Fruit fly (Drosophila melanogaster) whole organism, embryonic: Measurements from ENCODE around the gene CG13928.

Experiments used
- B-H2 ChIP-seq: fragments of 200-800 bp; sonication (Bioruptor generic); optimal IDR thresholded peaks from 2 replicates; lab custom pipeline; 2018; ENCODE audit warnings: missing biosample characterization, mild to moderate bottlenecking, missing genetic modification characterization
- Bgb ChIP-seq: fragments of 200-800 bp; sonication (Bioruptor generic); IDR thresholded peaks from 2 replicates; pipeline ENCODE4 v1.3.6; 2022; ENCODE audit warnings: missing biosample characterization, missing genetic modification characterization; ENCODE audit not compliant: partially characterized antibody
- CG10321 ChIP-seq: fragments of 200-800 bp; sonication (Bioruptor generic); IDR thresholded peaks from 2 replicates; pipeline ENCODE4 v1.3.6; 2022; ENCODE audit warnings: missing biosample characterization, missing genetic modification characterization
- CG11695 ChIP-seq: fragments of 200-800 bp; sonication (Bioruptor generic); IDR thresholded peaks from 3 replicates; pipeline ENCODE4 v1.3.6; 2022; ENCODE audit warnings: missing biosample characterization, missing genetic modification characterization
- CG12744 ChIP-seq: fragments of 200-800 bp; sonication (Bioruptor generic); optimal IDR thresholded peaks from 2 replicates; lab custom pipeline; 2016; ENCODE audit warnings: missing biosample characterization, missing genetic modification characterization
- CG12942 ChIP-seq: fragments of 200-800 bp; sonication (Bioruptor generic); optimal IDR thresholded peaks from 3 replicates; lab custom pipeline; 2016; ENCODE audit warnings: missing biosample characterization, missing genetic modification characterization
- CG13424 ChIP-seq: fragments of 200-800 bp; sonication (Bioruptor generic); optimal IDR thresholded peaks from 2 replicates; lab custom pipeline; 2019; ENCODE audit warnings: missing biosample characterization, mild to moderate bottlenecking, missing genetic modification characterization, moderate library complexity
- CG15601 ChIP-seq: fragments of 200-800 bp; sonication (Bioruptor generic); optimal IDR thresholded peaks from 3 replicates; lab custom pipeline; 2019; ENCODE audit warnings: missing biosample characterization, mild to moderate bottlenecking, missing genetic modification characterization, moderate library complexity
- CG1647 ChIP-seq: fragments of 200-800 bp; sonication (Bioruptor generic); optimal IDR thresholded peaks from 3 replicates; lab custom pipeline; 2016; ENCODE audit warnings: missing biosample characterization, missing genetic modification characterization
- CG17802 ChIP-seq: fragments of 200-800 bp; sonication (Bioruptor generic); optimal IDR thresholded peaks from 2 replicates; lab custom pipeline; 2018; ENCODE audit warnings: missing biosample characterization, mild to moderate bottlenecking, missing genetic modification characterization, moderate library complexity
- CG17829 ChIP-seq: fragments of 200-800 bp; optimal IDR thresholded peaks from 2 replicates; lab custom pipeline; 2019; ENCODE audit warnings: missing biosample characterization, mild to moderate bottlenecking, missing genetic modification characterization, moderate library complexity
- CG17912 ChIP-seq: fragments of 200-800 bp; sonication (Bioruptor generic); optimal IDR thresholded peaks from 2 replicates; lab custom pipeline; 2018; ENCODE audit warnings: missing biosample characterization, mild to moderate bottlenecking, missing genetic modification characterization
- CG32532 ChIP-seq: fragments of 200-800 bp; sonication (Bioruptor generic); IDR thresholded peaks from 2 replicates; pipeline ENCODE4 v1.3.6; 2022; ENCODE audit warnings: missing biosample characterization, missing genetic modification characterization
- CG32767 ChIP-seq: fragments of 200-800 bp; sonication (Bioruptor generic); IDR thresholded peaks from 2 replicates; pipeline ENCODE4 v1.3.6; 2022; ENCODE audit warnings: missing biosample characterization, missing genetic modification characterization
- CG3281 ChIP-seq: fragments of 200-800 bp; sonication (Bioruptor generic); optimal IDR thresholded peaks from 3 replicates; lab custom pipeline; 2017; ENCODE audit warnings: missing biosample characterization, mild to moderate bottlenecking, missing genetic modification characterization
- CG4854 ChIP-seq: fragments of 200-800 bp; sonication (Bioruptor generic); optimal IDR thresholded peaks from 2 replicates; lab custom pipeline; 2016; ENCODE audit warnings: missing biosample characterization, missing genetic modification characterization, inconsistent platforms
- CG7963 ChIP-seq: fragments of 200-800 bp; sonication (Bioruptor generic); IDR thresholded peaks from 3 replicates; pipeline ENCODE4 v1.3.6; 2022; ENCODE audit warnings: missing biosample characterization, missing genetic modification characterization; ENCODE audit not compliant: partially characterized antibody
- CG9876 ChIP-seq: fragments of 200-800 bp; sonication (Bioruptor generic); optimal IDR thresholded peaks from 2 replicates; lab custom pipeline; 2016; ENCODE audit warnings: missing biosample characterization, missing genetic modification characterization
- E2f1 ChIP-seq: fragments of 200-800 bp; sonication (Bioruptor generic); IDR thresholded peaks from 2 replicates; pipeline ENCODE4 v1.3.6; 2022; ENCODE audit warnings: missing biosample characterization, missing genetic modification characterization
- Eip74EF ChIP-seq, 2 experiments: fragments of 200-800 bp in 1 of 2; fragments of >200 bp in 1 of 2; sonication (Bioruptor generic) in 1 of 2; optimal IDR thresholded peaks; 2 replicates each; lab custom pipeline; 2017 to 2019; ENCODE audit warnings: missing biosample characterization in 2 of 2, missing genetic modification characterization in 2 of 2, mild to moderate bottlenecking in 1 of 2, moderate library complexity in 1 of 2
- Fer3 ChIP-seq: fragments of 200-800 bp; sonication (Bioruptor generic); optimal IDR thresholded peaks from 2 replicates; lab custom pipeline; 2018; ENCODE audit warnings: missing biosample characterization, mild to moderate bottlenecking, missing genetic modification characterization, moderate library complexity
- Hr39 ChIP-seq: fragments of >200 bp; optimal IDR thresholded peaks from 2 replicates; lab custom pipeline; 2017
- Hsf ChIP-seq: fragments of 200-800 bp; sonication (Bioruptor generic); optimal IDR thresholded peaks from 3 replicates; lab custom pipeline; 2016; ENCODE audit warnings: missing biosample characterization, missing genetic modification characterization
- MESR4 ChIP-seq: fragments of 200-800 bp; sonication (Bioruptor generic); optimal IDR thresholded peaks from 2 replicates; lab custom pipeline; 2018; ENCODE audit warnings: missing biosample characterization, mild to moderate bottlenecking, missing genetic modification characterization, moderate library complexity
- Mes4 ChIP-seq: fragments of 200-800 bp; sonication (Bioruptor generic); optimal IDR thresholded peaks from 2 replicates; lab custom pipeline; 2016; ENCODE audit warnings: missing biosample characterization, missing genetic modification characterization
- Nf-YA ChIP-seq: fragments of 200-800 bp; sonication (Bioruptor generic); IDR thresholded peaks from 2 replicates; pipeline ENCODE4 v1.3.6; 2022; ENCODE audit warnings: missing biosample characterization, missing genetic modification characterization
- Rx ChIP-seq: fragments of 200-800 bp; sonication (Bioruptor generic); IDR thresholded peaks from 2 replicates; pipeline ENCODE4 v1.3.6; 2022; ENCODE audit warnings: missing biosample characterization, missing genetic modification characterization
- Scr ChIP-seq: fragments of 200-800 bp; sonication (Bioruptor generic); IDR thresholded peaks from 2 replicates; pipeline ENCODE4 v1.3.6; 2022; ENCODE audit warnings: missing biosample characterization, missing genetic modification characterization; ENCODE audit not compliant: partially characterized antibody
- Sry-δ ChIP-seq: fragments of 200-800 bp; sonication (Bioruptor generic); optimal IDR thresholded peaks from 2 replicates; lab custom pipeline; 2016; ENCODE audit warnings: missing biosample characterization, missing genetic modification characterization
- bigmax ChIP-seq: fragments of 200-800 bp; sonication (Bioruptor generic); optimal IDR thresholded peaks from 2 replicates; lab custom pipeline; 2018; ENCODE audit warnings: missing biosample characterization, mild to moderate bottlenecking, missing genetic modification characterization
- dpn ChIP-seq, 2 experiments: fragments of 200-800 bp; sonication (Bioruptor generic); optimal IDR thresholded peaks; 3 replicates each; lab custom pipeline; 2016; ENCODE audit warnings: missing biosample characterization in 2 of 2, missing genetic modification characterization in 2 of 2
- gcm2 ChIP-seq: fragments of 200-800 bp; sonication (Bioruptor generic); optimal IDR thresholded peaks from 2 replicates; lab custom pipeline; 2016; ENCODE audit warnings: missing biosample characterization, missing genetic modification characterization
- gfzf ChIP-seq: fragments of 200-800 bp; sonication (Bioruptor generic); optimal IDR thresholded peaks from 2 replicates; lab custom pipeline; 2016; ENCODE audit warnings: missing biosample characterization, mild to moderate bottlenecking, missing genetic modification characterization, moderate library complexity
- hb ChIP-seq: fragments of 200-800 bp; sonication (Bioruptor generic); IDR thresholded peaks from 3 replicates; pipeline ENCODE4 v1.3.6; 2022; ENCODE audit warnings: missing biosample characterization, missing genetic modification characterization; ENCODE audit not compliant: partially characterized antibody
- insv ChIP-seq, 2 experiments: fragments of 200-800 bp; sonication (Bioruptor generic); optimal IDR thresholded peaks; 3 replicates each; lab custom pipeline; 2016 to 2018; ENCODE audit warnings: missing biosample characterization in 2 of 2, missing genetic modification characterization in 2 of 2
- kay ChIP-seq: fragments of 200-800 bp; sonication (Bioruptor generic); optimal IDR thresholded peaks from 2 replicates; lab custom pipeline; 2016; ENCODE audit warnings: missing biosample characterization, missing genetic modification characterization
- lmd ChIP-seq: fragments of 200-800 bp; sonication (Bioruptor generic); IDR thresholded peaks from 2 replicates; pipeline ENCODE4 v1.3.6; 2022; ENCODE audit warnings: missing biosample characterization, missing genetic modification characterization
- nmo ChIP-seq: fragments of 200-800 bp; sonication (Bioruptor generic); optimal IDR thresholded peaks from 2 replicates; lab custom pipeline; 2018; ENCODE audit warnings: missing biosample characterization, mild to moderate bottlenecking, missing genetic modification characterization, moderate library complexity
- org-1 ChIP-seq: fragments of 200-800 bp; sonication (Bioruptor generic); optimal IDR thresholded peaks from 2 replicates; lab custom pipeline; 2017; ENCODE audit warnings: missing biosample characterization, missing genetic modification characterization
- p53 ChIP-seq: fragments of 200-800 bp; sonication (Bioruptor generic); optimal IDR thresholded peaks from 2 replicates; lab custom pipeline; 2016; ENCODE audit warnings: missing biosample characterization, missing genetic modification characterization
- peb ChIP-seq: fragments of 200-800 bp; sonication (Bioruptor generic); IDR thresholded peaks from 2 replicates; pipeline ENCODE4 v1.3.6; 2022; ENCODE audit warnings: missing biosample characterization, missing genetic modification characterization
- pfk ChIP-seq: fragments of 200-800 bp; sonication (Bioruptor generic); optimal IDR thresholded peaks from 2 replicates; lab custom pipeline; 2018; ENCODE audit warnings: missing biosample characterization, mild to moderate bottlenecking, missing genetic modification characterization, moderate library complexity
- phol ChIP-seq: fragments of 200-800 bp; sonication (Bioruptor generic); optimal IDR thresholded peaks from 3 replicates; lab custom pipeline; 2018; ENCODE audit warnings: missing biosample characterization, mild to moderate bottlenecking, missing genetic modification characterization, moderate library complexity
- rib ChIP-seq: fragments of 200-800 bp; sonication (Bioruptor generic); IDR thresholded peaks from 2 replicates; pipeline ENCODE4 v1.3.6; 2022; ENCODE audit warnings: missing biosample characterization, missing genetic modification characterization
- scrt ChIP-seq: fragments of 200-800 bp; sonication (Bioruptor generic); optimal IDR thresholded peaks from 2 replicates; lab custom pipeline; 2018; ENCODE audit warnings: missing biosample characterization, mild to moderate bottlenecking, missing genetic modification characterization, moderate library complexity
- sisA ChIP-seq: fragments of 200-800 bp; sonication (Bioruptor generic); IDR thresholded peaks from 2 replicates; pipeline ENCODE4 v1.3.6; 2022; ENCODE audit warnings: missing biosample characterization, missing genetic modification characterization
- sob ChIP-seq: fragments of 200-800 bp; sonication (Bioruptor generic); IDR thresholded peaks from 2 replicates; pipeline ENCODE4 v1.3.6; 2022; ENCODE audit warnings: missing biosample characterization, missing genetic modification characterization
- unpg ChIP-seq: fragments of 200-800 bp; sonication (Bioruptor generic); optimal IDR thresholded peaks from 3 replicates; lab custom pipeline; 2018; ENCODE audit warnings: missing biosample characterization, mild to moderate bottlenecking, missing genetic modification characterization, moderate library complexity
- yki ChIP-seq: fragments of >200 bp; optimal IDR thresholded peaks from 3 replicates; lab custom pipeline; 2018
- zf30C ChIP-seq: fragments of 200-800 bp; sonication (Bioruptor generic); optimal IDR thresholded peaks from 3 replicates; lab custom pipeline; 2018; ENCODE audit warnings: missing biosample characterization, mild to moderate bottlenecking, missing genetic modification characterization

Gene CG13928

DNA sequence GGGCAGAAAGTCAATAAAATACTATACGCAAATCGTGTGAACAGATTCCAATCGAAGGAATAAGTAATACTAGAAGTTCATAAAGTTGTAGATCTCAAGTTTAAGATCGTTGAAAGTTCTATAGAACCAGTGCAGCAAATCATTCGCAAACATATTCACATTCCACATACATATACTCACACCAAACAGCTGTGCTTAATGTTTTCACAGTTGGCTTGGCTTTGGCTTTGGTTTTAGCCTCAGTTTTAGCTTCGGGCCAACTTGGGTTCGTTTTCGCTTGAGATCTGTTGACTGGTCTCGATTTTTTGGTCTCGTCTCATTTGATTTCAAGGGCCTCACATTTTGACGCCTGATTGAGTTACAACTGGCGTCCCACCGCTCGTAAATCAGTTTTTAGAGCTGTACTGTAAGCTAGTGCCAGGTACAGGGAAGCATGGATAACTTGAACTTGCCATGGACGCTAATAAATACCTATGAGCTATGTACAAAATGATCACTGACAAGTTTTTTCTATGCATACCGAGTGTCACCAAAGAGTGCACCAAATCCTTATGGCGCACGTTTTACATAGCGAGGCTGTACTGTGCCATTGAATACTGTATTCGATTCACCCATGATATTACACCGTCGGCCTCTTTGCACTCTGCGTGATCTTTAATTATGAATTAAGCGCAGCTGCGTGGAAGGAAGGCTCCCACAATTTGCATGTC, 40.9 kb downstream of the CG13928 start (continued):
- TF ChIP-seq Eip74EF (GFP tag; optimal IDR thresholded peaks at IDR 0.05; lab: Kevin White, UChicago) = peak in 1 of 2 experiments; percentile 35
- TF ChIP-seq gcm2 (GFP tag; lab: Kevin White, UChicago) = peak; percentile 41
- TF ChIP-seq CG32767 (GFP tag; lab: Robert Waterston, UW) = peak; percentile 75
- TF ChIP-seq B-H2 = no peak
- peak; percentile 83 for TF ChIP-seq Fer3 (tag; lab: Kevin White, UChicago)
- peak; percentile 89 for TF ChIP-seq dpn (GFP tag; optimal IDR thresholded peaks at IDR 0.05; lab: Kevin White, UChicago)
- TF ChIP-seq rib (GFP tag; lab: Robert Waterston, UW) = peak; percentile 82; the same call in 1 of the 2 replicates
- TF ChIP-seq scrt (GFP tag; lab: Kevin White, UChicago) = peak; percentile 66
- TF ChIP-seq Hsf (GFP tag; lab: Kevin White, UChicago) = peak; percentile 72
- TF ChIP-seq E2f1 (GFP tag; lab: Robert Waterston, UW) = peak; percentile 82
- TF ChIP-seq CG17912 (GFP tag; lab: Kevin White, UChicago) = no peak
- TF ChIP-seq hb (GFP tag; lab: Robert Waterston, UW) = no peak
- TF ChIP-seq CG17802 = peak; percentile 56
- no peak for TF ChIP-seq bigmax (GFP tag; lab: Kevin White, UChicago)
- TF ChIP-seq CG32532 (GFP tag; lab: Robert Waterston, UW) = peak; percentile 91
- peak; percentile 73 for TF ChIP-seq phol (tag; lab: Kevin White, UChicago)
- TF ChIP-seq insv (GFP tag; optimal IDR thresholded peaks at IDR 0.05; lab: Kevin White, UChicago) = no peak
- TF ChIP-seq Mes4 (GFP tag; lab: Kevin White, UChicago) = peak; percentile 32
- TF ChIP-seq CG13424 (tag; lab: Kevin White, UChicago) = peak; percentile 80
- TF ChIP-seq CG1647 (GFP tag; lab: Kevin White, UChicago) = peak; percentile 73
- no peak for TF ChIP-seq Scr (GFP tag; lab: Robert Waterston, UW)
- TF ChIP-seq p53 = no peak
- TF ChIP-seq pfk (GFP tag; lab: Kevin White, UChicago) = no peak
- TF ChIP-seq nmo (GFP tag; lab: Kevin White, UChicago) = peak; percentile 59
- no peak for TF ChIP-seq yki (lab: Kevin White, UChicago)
- peak; percentile 51 for TF ChIP-seq kay (GFP tag; lab: Kevin White, UChicago)
- TF ChIP-seq CG3281 (GFP tag; lab: Kevin White, UChicago) = peak; percentile 82
- peak; percentile 12 for TF ChIP-seq CG15601
- peak; percentile 60 for TF ChIP-seq org-1 (GFP tag; lab: Kevin White, UChicago)
- no peak for TF ChIP-seq zf30C (GFP tag; lab: Kevin White, UChicago)
- no peak for TF ChIP-seq CG7963
- no peak for TF ChIP-seq Hr39 (lab: Kevin White, UChicago)
- TF ChIP-seq CG11695 (GFP tag; lab: Robert Waterston, UW) = peak; percentile 82
- TF ChIP-seq MESR4 (GFP tag; lab: Kevin White, UChicago) = no peak
- TF ChIP-seq Bgb (GFP tag; lab: Robert Waterston, UW) = no peak
- peak; percentile 79 for TF ChIP-seq CG4854 (GFP tag; lab: Kevin White, UChicago)
- peak; percentile 64 for TF ChIP-seq CG10321 (GFP tag; lab: Robert Waterston, UW)
- TF ChIP-seq CG12942 (GFP tag; lab: Kevin White, UChicago) = peak; percentile 64
- TF ChIP-seq Nf-YA (GFP tag; lab: Robert Waterston, UW) = peak; percentile 73
- peak; percentile 65 for TF ChIP-seq peb (GFP tag; lab: Robert Waterston, UW)
- TF ChIP-seq Rx = peak; percentile 84
- peak; percentile 91 for TF ChIP-seq sob (GFP tag; lab: Robert Waterston, UW)
- TF ChIP-seq CG9876 = peak; percentile 71
- peak; percentile 93 for TF ChIP-seq sisA (GFP tag; lab: Robert Waterston, UW)
- TF ChIP-seq CG17829 (tag; lab: Kevin White, UChicago) = peak; percentile 67
- peak; percentile 43 for TF ChIP-seq CG12744 (GFP tag; lab: Kevin White, UChicago)
- no peak for TF ChIP-seq gfzf
- peak; percentile 84 for TF ChIP-seq unpg (GFP tag; lab: Kevin White, UChicago)
- peak; percentile 92 for TF ChIP-seq lmd (GFP tag; lab: Robert Waterston, UW)
- peak; percentile 48 for TF ChIP-seq Sry-δ (GFP tag; lab: Kevin White, UChicago)
